Worm (Caenorhabditis elegans) whole organism, late embryonic: Measurements from ENCODE around the gene srw-26.

Experiments
- F13H6.1 ChIP-seq: sonication (generic microtip); optimal IDR thresholded peaks from 2 replicates; lab custom pipeline; 2016; ENCODE audit warnings: missing genetic modification characterization, missing compliant biosample characterization
- dmd-4 ChIP-seq: sonication (generic microtip); optimal IDR thresholded peaks from 2 replicates; lab custom pipeline; 2016; ENCODE audit warnings: borderline replicate concordance, missing genetic modification characterization, missing compliant biosample characterization
- elt-2 ChIP-seq: sonication (generic microtip); optimal IDR thresholded peaks from 2 replicates; lab custom pipeline; 2016; ENCODE audit warnings: missing genetic modification reagents, missing genetic modification characterization, missing compliant biosample characterization
- fkh-10 ChIP-seq: fragments of 150-350 bp; optimal IDR thresholded peaks from 2 replicates; lab custom pipeline; 2014; ENCODE audit warnings: missing biosample characterization, missing genetic modification reagents, missing genetic modification characterization
- lin-11 ChIP-seq: fragments of 200-800 bp; sonication (Bioruptor generic); optimal IDR thresholded peaks from 2 replicates; lab custom pipeline; 2018; ENCODE audit warnings: mild to moderate bottlenecking, missing genetic modification characterization, missing compliant biosample characterization
- pag-3 ChIP-seq: sonication (generic microtip); optimal IDR thresholded peaks from 2 replicates; lab custom pipeline; 2016; ENCODE audit warnings: missing compliant biosample characterization, missing genetic modification characterization, borderline replicate concordance
- pha-4 ChIP-seq: fragments of 150-350 bp; optimal IDR thresholded peaks from 2 replicates; lab custom pipeline; 2018; ENCODE audit warnings: missing biosample characterization, missing genetic modification reagents, missing genetic modification characterization
- rnt-1 ChIP-seq: sonication (generic microtip); optimal IDR thresholded peaks from 2 replicates; lab custom pipeline; 2016; ENCODE audit warnings: missing genetic modification characterization, missing compliant biosample characterization
- tbx-2 ChIP-seq: sonication (generic microtip); optimal IDR thresholded peaks from 2 replicates; lab custom pipeline; 2016; ENCODE audit warnings: missing genetic modification characterization, missing compliant biosample characterization
- ttx-3 ChIP-seq: sonication (generic microtip); optimal IDR thresholded peaks from 2 replicates; lab custom pipeline; 2016; ENCODE audit warnings: missing genetic modification reagents, missing genetic modification characterization, missing compliant biosample characterization

- no peak for TF ChIP-seq fkh-10 (GFP tag; lab: Kevin White, UChicago)
- TF ChIP-seq lin-11 (tag; lab: Kevin White, UChicago) = no peak
- no peak for TF ChIP-seq ttx-3 (tag; lab: Kevin White, UChicago)
- no peak for TF ChIP-seq dmd-4 (tag; lab: Kevin White, UChicago)
- TF ChIP-seq tbx-2 (tag; lab: Kevin White, UChicago) = no peak
- TF ChIP-seq elt-2 = no peak
- no peak for TF ChIP-seq pha-4
- no peak for TF ChIP-seq F13H6.1 (tag; lab: Kevin White, UChicago)
- no peak for TF ChIP-seq pag-3 (tag; lab: Kevin White, UChicago)
- no peak for TF ChIP-seq rnt-1
Observed at ce11 chrV:15915919-15916318, 16.4 kb downstream of the srw-26 start, which contains the start of gene gst-38.
